Worm (Caenorhabditis elegans) whole organism, midembryonic: ENCODE results near the gene bgnt-1.2.

Source experiments
- T22C8.4 ChIP-seq: fragments of 200-800 bp; sonication (Bioruptor generic); IDR thresholded peaks from 2 replicates; pipeline ENCODE4 v1.3.6; 2022; ENCODE audit warnings: missing genetic modification characterization, missing compliant biosample characterization
- cog-1 ChIP-seq: sonication (generic microtip); optimal IDR thresholded peaks from 2 replicates; lab custom pipeline; 2016; ENCODE audit warnings: missing genetic modification characterization, missing compliant biosample characterization
- flt-1 ChIP-seq: fragments of 200-800 bp; sonication (Bioruptor generic); IDR thresholded peaks from 2 replicates; pipeline ENCODE4 v1.3.6; 2022; ENCODE audit warnings: missing genetic modification characterization, missing compliant biosample characterization
- klf-2 ChIP-seq: fragments of 200-800 bp; sonication (Bioruptor generic); conservative IDR thresholded peaks from 2 replicates; pipeline ENCODE4 v1.3.6; 2022; ENCODE audit warnings: missing genetic modification reagents, missing genetic modification characterization, missing compliant biosample characterization
- med-1 ChIP-seq: sonication (generic microtip); optimal IDR thresholded peaks from 2 replicates; lab custom pipeline; 2017; ENCODE audit warnings: missing genetic modification characterization, mild to moderate bottlenecking, missing compliant biosample characterization, antibody characterized with exemption, missing genetic modification reagents; ENCODE audit not compliant: insufficient read depth
- ref-1 ChIP-seq: fragments of 200-800 bp; sonication (Bioruptor generic); conservative IDR thresholded peaks from 2 replicates; pipeline ENCODE4 v1.3.6; 2022; ENCODE audit warnings: missing genetic modification reagents, missing genetic modification characterization, missing compliant biosample characterization
- tab-1 ChIP-seq: fragments of 200-800 bp; sonication (Bioruptor generic); IDR thresholded peaks from 2 replicates; pipeline ENCODE4 v1.3.6; 2022; ENCODE audit warnings: missing genetic modification characterization, missing compliant biosample characterization
- ztf-23 ChIP-seq: fragments of 200-800 bp; sonication (Bioruptor generic); IDR thresholded peaks from 2 replicates; pipeline ENCODE4 v1.3.6; 2022; ENCODE audit warnings: missing genetic modification reagents, missing genetic modification characterization, missing compliant biosample characterization
- ztf-29 ChIP-seq: fragments of 200-800 bp; sonication (Bioruptor generic); IDR thresholded peaks from 2 replicates; pipeline ENCODE4 v1.3.6; 2022; ENCODE audit warnings: missing genetic modification reagents, missing genetic modification characterization, missing compliant biosample characterization

Gene bgnt-1.2

ce11 chrV:2132675-2133074 lies 14.2 kb upstream of the bgnt-1.2 start:
- TF ChIP-seq ztf-23 (GFP tag; lab: Robert Waterston, UW) (0 out of 2 replicates have a peak, but pooled peaks have one; percentile 17), cog-1 (tag; lab: Kevin White, UChicago) (no peak), tab-1 (GFP tag; lab: Robert Waterston, UW) (no peak), ztf-29 (GFP tag; lab: Robert Waterston, UW) (no peak)

ce11 chrV:2126996-2127585 lies 8.6 kb upstream of the bgnt-1.2 start, which contains the start of gene ldp-1:
ldp-1 (plus strand) TSS chrV:2127535.
- TF ChIP-seq flt-1 (peak; percentile 22; the same call in 1 of the 2 replicates), klf-2 (no peak), ztf-23 (GFP tag; lab: Robert Waterston, UW) (no peak), cog-1 (tag; lab: Kevin White, UChicago) (peak; percentile 49), T22C8.4 (0 out of 2 replicates have a peak, but pooled peaks have one; percentile 3)

- TF ChIP-seq ztf-29 (GFP tag; lab: Robert Waterston, UW) (no peak), T22C8.4 (0 out of 2 replicates have a peak, but pooled peaks have one; percentile 19), klf-2 (no peak), cog-1 (tag; lab: Kevin White, UChicago) (no peak), ztf-23 (GFP tag; lab: Robert Waterston, UW) (no peak)
Observed at ce11 chrV:2126554-2126953, 8.1 kb upstream of the bgnt-1.2 start.

- TF ChIP-seq ztf-23 (GFP tag; lab: Robert Waterston, UW) (no peak), flt-1 (no peak), ref-1 (GFP tag; lab: Robert Waterston, UW) (no peak), T22C8.4 (no peak), cog-1 (tag; lab: Kevin White, UChicago) (no peak), tab-1 (GFP tag; lab: Robert Waterston, UW) (no peak)
Observed at ce11 chrV:2123164-2123563, 4.7 kb upstream of the bgnt-1.2 start.

ce11 chrV:2122517-2122916 lies 4.0 kb upstream of the bgnt-1.2 start, which contains the start of gene F22F7.2:
F22F7.2 (plus strand) TSS chrV:2122782.
- TF ChIP-seq ztf-23 (GFP tag; lab: Robert Waterston, UW) (no peak), med-1 (GFP tag; lab: Kevin White, UChicago) (no peak), tab-1 (GFP tag; lab: Robert Waterston, UW) (no peak), ref-1 (GFP tag; lab: Robert Waterston, UW) (no peak), klf-2 (no peak), cog-1 (tag; lab: Kevin White, UChicago) (no peak), T22C8.4 (no peak), ztf-29 (GFP tag; lab: Robert Waterston, UW) (no peak), flt-1 (no peak)

- TF ChIP-seq cog-1 (tag; lab: Kevin White, UChicago) (no peak), klf-2 (no peak), ztf-29 (GFP tag; lab: Robert Waterston, UW) (no peak), med-1 (GFP tag; lab: Kevin White, UChicago) (no peak), tab-1 (GFP tag; lab: Robert Waterston, UW) (no peak), flt-1 (no peak), ref-1 (GFP tag; lab: Robert Waterston, UW) (no peak), T22C8.4 (no peak), ztf-23 (GFP tag; lab: Robert Waterston, UW) (no peak)
Observed at ce11 chrV:2121910-2122362, 3.5 kb upstream of the bgnt-1.2 start, which contains the start of gene F22F7.8. F22F7.8 (minus strand) TSS chrV:2121960.

ce11 chrV:2119529-2119928 lies 1.1 kb upstream of the bgnt-1.2 start, which contains the start of gene F22F7.11:
F22F7.11 (plus strand) TSS chrV:2119829.
- TF ChIP-seq cog-1 (tag; lab: Kevin White, UChicago) (no peak), klf-2 (no peak), ztf-29 (GFP tag; lab: Robert Waterston, UW) (no peak), T22C8.4 (no peak), ztf-23 (GFP tag; lab: Robert Waterston, UW) (no peak), tab-1 (GFP tag; lab: Robert Waterston, UW) (no peak), flt-1 (no peak), ref-1 (GFP tag; lab: Robert Waterston, UW) (no peak), med-1 (GFP tag; lab: Kevin White, UChicago) (no peak)

ce11 chrV:2110368-2110767 lies 8.1 kb downstream of the bgnt-1.2 start, which contains the start of gene F22F7.3:
F22F7.3 (plus strand) TSS chrV:2110668.
- TF ChIP-seq tab-1 (GFP tag; lab: Robert Waterston, UW): no peak
- TF ChIP-seq cog-1 (tag; lab: Kevin White, UChicago): no peak
- TF ChIP-seq flt-1: no peak
- no peak for TF ChIP-seq T22C8.4
- TF ChIP-seq med-1 (GFP tag; lab: Kevin White, UChicago): no peak
- no peak for TF ChIP-seq ztf-29 (GFP tag; lab: Robert Waterston, UW)
- TF ChIP-seq ztf-23 (GFP tag; lab: Robert Waterston, UW): no peak
- no peak for TF ChIP-seq ref-1 (GFP tag; lab: Robert Waterston, UW)
- TF ChIP-seq klf-2: no peak

ce11 chrV:2109295-2109694 lies 9.2 kb downstream of the bgnt-1.2 start, which contains the start of gene ckb-4:
ckb-4 (minus strand) TSS chrV:2109434.
- TF ChIP-seq ref-1 (GFP tag; lab: Robert Waterston, UW) (no peak), cog-1 (tag; lab: Kevin White, UChicago) (no peak), tab-1 (GFP tag; lab: Robert Waterston, UW) (no peak), ztf-29 (GFP tag; lab: Robert Waterston, UW) (no peak), flt-1 (no peak), T22C8.4 (no peak), ztf-23 (GFP tag; lab: Robert Waterston, UW) (no peak), med-1 (GFP tag; lab: Kevin White, UChicago) (no peak), klf-2 (no peak)

- TF ChIP-seq ref-1 (GFP tag; lab: Robert Waterston, UW): no peak
- no peak for TF ChIP-seq klf-2
Observed at ce11 chrV:2105976-2106375, 12.5 kb downstream of the bgnt-1.2 start, which contains the start of gene F22F7.4. F22F7.4 (minus strand) TSS chrV:2106076.
